Worm (Caenorhabditis elegans) whole organism, midembryonic: ENCODE results near the gene srbc-79.
"Not testable (repeated sequence)": the region's sequence is repeated elsewhere in the genome, so short reads cannot be mapped to it uniquely, and the experiment has no call there.

Experiments
- T22C8.4 ChIP-seq: fragments of 200-800 bp; sonication (Bioruptor generic); IDR thresholded peaks from 2 replicates; pipeline ENCODE4 v1.3.6; 2022; ENCODE audit warnings: missing genetic modification characterization, missing compliant biosample characterization
- cog-1 ChIP-seq: sonication (generic microtip); optimal IDR thresholded peaks from 2 replicates; lab custom pipeline; 2016; ENCODE audit warnings: missing genetic modification characterization, missing compliant biosample characterization
- flt-1 ChIP-seq: fragments of 200-800 bp; sonication (Bioruptor generic); IDR thresholded peaks from 2 replicates; pipeline ENCODE4 v1.3.6; 2022; ENCODE audit warnings: missing genetic modification characterization, missing compliant biosample characterization
- klf-2 ChIP-seq: fragments of 200-800 bp; sonication (Bioruptor generic); conservative IDR thresholded peaks from 2 replicates; pipeline ENCODE4 v1.3.6; 2022; ENCODE audit warnings: missing genetic modification reagents, missing genetic modification characterization, missing compliant biosample characterization
- med-1 ChIP-seq: sonication (generic microtip); optimal IDR thresholded peaks from 2 replicates; lab custom pipeline; 2017; ENCODE audit warnings: missing genetic modification characterization, mild to moderate bottlenecking, missing compliant biosample characterization, antibody characterized with exemption, missing genetic modification reagents; ENCODE audit not compliant: insufficient read depth
- ref-1 ChIP-seq: fragments of 200-800 bp; sonication (Bioruptor generic); conservative IDR thresholded peaks from 2 replicates; pipeline ENCODE4 v1.3.6; 2022; ENCODE audit warnings: missing genetic modification reagents, missing genetic modification characterization, missing compliant biosample characterization
- tab-1 ChIP-seq: fragments of 200-800 bp; sonication (Bioruptor generic); IDR thresholded peaks from 2 replicates; pipeline ENCODE4 v1.3.6; 2022; ENCODE audit warnings: missing genetic modification characterization, missing compliant biosample characterization
- ztf-23 ChIP-seq: fragments of 200-800 bp; sonication (Bioruptor generic); IDR thresholded peaks from 2 replicates; pipeline ENCODE4 v1.3.6; 2022; ENCODE audit warnings: missing genetic modification reagents, missing genetic modification characterization, missing compliant biosample characterization
- ztf-29 ChIP-seq: fragments of 200-800 bp; sonication (Bioruptor generic); IDR thresholded peaks from 2 replicates; pipeline ENCODE4 v1.3.6; 2022; ENCODE audit warnings: missing genetic modification reagents, missing genetic modification characterization, missing compliant biosample characterization

Gene srbc-79

ce11 chrV:20514483-20514882 is 22.2 kb upstream of the srbc-79 start:
- TF ChIP-seq ref-1 (GFP tag; lab: Robert Waterston, UW) (no peak), klf-2 (GFP tag; lab: Robert Waterston, UW) (no peak), ztf-29 (GFP tag; lab: Robert Waterston, UW) (no peak), flt-1 (GFP tag; lab: Robert Waterston, UW) (no peak), ztf-23 (GFP tag; lab: Robert Waterston, UW) (no peak), T22C8.4 (GFP tag; lab: Robert Waterston, UW) (no peak), cog-1 (no peak), tab-1 (no peak), med-1 (no peak)

DNA sequence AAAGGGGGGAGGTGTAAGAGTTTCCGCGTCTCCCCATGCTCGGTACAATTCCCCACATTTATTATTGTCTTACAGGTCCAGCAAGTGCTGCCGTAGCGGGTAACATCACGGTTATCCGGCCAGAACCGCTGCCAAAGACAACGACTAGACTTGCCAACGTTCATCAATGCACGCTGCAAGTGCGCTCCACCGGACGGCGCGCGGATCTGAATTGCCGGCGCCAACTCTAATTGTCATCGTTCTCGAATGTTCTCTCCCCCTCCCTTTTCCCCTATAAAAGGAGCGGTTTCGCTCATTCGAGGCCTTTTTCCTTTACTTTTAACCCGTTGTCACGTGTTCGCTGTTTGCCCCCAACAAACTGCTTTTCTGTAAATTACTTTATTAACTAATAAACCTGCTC is 21.4 kb upstream of the srbc-79 start, which contains the start of gene Y38H6C.8:
TSS of gene Y38H6C.8 (plus strand) at position 301 of the 400 bp plus-strand sequence.
- TF ChIP-seq ref-1 (GFP tag; lab: Robert Waterston, UW); cog-1; ztf-23 (GFP tag; lab: Robert Waterston, UW): not testable (repeated sequence)

ce11 chrV:20509427-20509826 is 17.1 kb upstream of the srbc-79 start:
- TF ChIP-seq ref-1 (GFP tag; lab: Robert Waterston, UW), result no peak
- TF ChIP-seq cog-1, result no peak
- TF ChIP-seq ztf-29 (GFP tag; lab: Robert Waterston, UW), result no peak
- TF ChIP-seq ztf-23 (GFP tag; lab: Robert Waterston, UW), result no peak
- no peak for TF ChIP-seq tab-1
- TF ChIP-seq med-1, result no peak

DNA sequence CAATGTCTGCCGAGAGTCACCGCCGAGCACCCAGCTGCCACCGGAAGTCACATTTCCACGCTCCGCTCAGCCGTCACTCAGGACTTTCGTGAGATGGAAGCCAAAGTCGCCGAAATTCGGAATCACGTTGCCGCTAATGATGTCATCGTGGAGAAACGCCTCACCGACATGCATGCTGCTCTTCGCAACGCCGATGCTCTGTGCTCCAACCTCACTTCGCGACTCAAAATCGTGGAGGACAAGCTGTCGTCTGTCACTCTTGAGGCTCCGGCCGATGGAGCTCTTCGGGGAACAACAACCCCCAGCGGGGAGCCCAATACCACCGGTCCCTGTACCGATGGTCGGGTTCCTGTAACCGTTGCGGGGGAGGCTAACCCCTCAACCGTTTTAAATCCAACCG is 14.3 kb upstream of the srbc-79 start:
- TF ChIP-seq T22C8.4 (GFP tag; lab: Robert Waterston, UW) (no peak), ztf-29 (GFP tag; lab: Robert Waterston, UW) (no peak), cog-1 (no peak), ztf-23 (GFP tag; lab: Robert Waterston, UW) (no peak), klf-2 (GFP tag; lab: Robert Waterston, UW) (no peak), ref-1 (GFP tag; lab: Robert Waterston, UW) (no peak), tab-1 (no peak)

- TF ChIP-seq ztf-23 (GFP tag; lab: Robert Waterston, UW) (no peak), ztf-29 (GFP tag; lab: Robert Waterston, UW) (no peak)
These were observed 12.7 kb upstream of the srbc-79 start, which contains the start of gene Y38H6C.4 for ce11 chrV:20504997-20505396. TSS of gene Y38H6C.4 (minus strand) at chrV:20505097.

ce11 chrV:20500405-20500804 is 8.1 kb upstream of the srbc-79 start, which contains the start of gene dct-14:
TSS of gene dct-14 (minus strand) at chrV:20500505.
- no peak for TF ChIP-seq cog-1
- TF ChIP-seq ztf-23 (GFP tag; lab: Robert Waterston, UW), result no peak
- TF ChIP-seq tab-1, result no peak
- no peak for TF ChIP-seq klf-2 (GFP tag; lab: Robert Waterston, UW)
- no peak for TF ChIP-seq flt-1 (GFP tag; lab: Robert Waterston, UW)
- no peak for TF ChIP-seq ztf-29 (GFP tag; lab: Robert Waterston, UW)
- no peak for TF ChIP-seq ref-1 (GFP tag; lab: Robert Waterston, UW)
- TF ChIP-seq med-1, result no peak
- no peak for TF ChIP-seq T22C8.4 (GFP tag; lab: Robert Waterston, UW)

- no peak for TF ChIP-seq ztf-29 (GFP tag; lab: Robert Waterston, UW)
- no peak for TF ChIP-seq ref-1 (GFP tag; lab: Robert Waterston, UW)
- TF ChIP-seq ztf-23 (GFP tag; lab: Robert Waterston, UW), result no peak
- TF ChIP-seq T22C8.4 (GFP tag; lab: Robert Waterston, UW), result no peak
- TF ChIP-seq flt-1 (GFP tag; lab: Robert Waterston, UW), result no peak
- no peak for TF ChIP-seq klf-2 (GFP tag; lab: Robert Waterston, UW)
- TF ChIP-seq med-1, result no peak
- no peak for TF ChIP-seq tab-1
- no peak for TF ChIP-seq cog-1
These were observed 7.4 kb upstream of the srbc-79 start for ce11 chrV:20499642-20500041.

ce11 chrV:20498980-20499379 is 6.7 kb upstream of the srbc-79 start, which contains the start of gene dct-16:
TSS of gene dct-16 (minus strand) at chrV:20499057.
- no peak for TF ChIP-seq flt-1 (GFP tag; lab: Robert Waterston, UW)
- no peak for TF ChIP-seq klf-2 (GFP tag; lab: Robert Waterston, UW)
- no peak for TF ChIP-seq ztf-29 (GFP tag; lab: Robert Waterston, UW)
- no peak for TF ChIP-seq cog-1
- TF ChIP-seq ref-1 (GFP tag; lab: Robert Waterston, UW), result no peak
- no peak for TF ChIP-seq ztf-23 (GFP tag; lab: Robert Waterston, UW)

ce11 chrV:20497537-20497936 is 5.3 kb upstream of the srbc-79 start:
- TF ChIP-seq klf-2 (GFP tag; lab: Robert Waterston, UW) (no peak), ztf-23 (GFP tag; lab: Robert Waterston, UW) (no peak), cog-1 (no peak), ref-1 (GFP tag; lab: Robert Waterston, UW) (no peak), med-1 (no peak), ztf-29 (GFP tag; lab: Robert Waterston, UW) (no peak), T22C8.4 (GFP tag; lab: Robert Waterston, UW) (no peak), tab-1 (no peak), flt-1 (GFP tag; lab: Robert Waterston, UW) (no peak)

ce11 chrV:20493271-20494231 is 1.3 kb upstream of the srbc-79 start, which contains the start of gene B0250.5:
TSS of gene B0250.5 (plus strand) at chrV:20493924.
- no peak for TF ChIP-seq med-1
- TF ChIP-seq T22C8.4 (GFP tag; lab: Robert Waterston, UW), result no peak
- 0 out of 2 replicates have a peak, but pooled peaks have one; percentile 42 for TF ChIP-seq ztf-23 (GFP tag; lab: Robert Waterston, UW)
